Worm (Caenorhabditis elegans): ENCODE results near the gene srd-63.

The srd-63 gene

ce11 chrV:16401519-16401918 is 7.9 kb upstream of the srd-63 start, which contains the start of gene F13A7.14 (continued):
- TF ChIP-seq nhr-42 (GFP tag; IDR thresholded peaks at IDR 0.05) (peak; percentile 38; the same call in 1 of the 2 replicates), nhr-25 (tag; optimal IDR thresholded peaks at IDR 0.05; ENCODE audit: borderline replicate concordance, insufficient read depth) (no peak), Y75B8A.6 (GFP tag; IDR thresholded peaks at IDR 0.05) (no peak), nhr-102 (tag; optimal IDR thresholded peaks at IDR 0.05) (peak; percentile 77), dve-1 (tag; optimal IDR thresholded peaks at IDR 0.05; ENCODE audit: insufficient read depth) (no peak), R02D3.7 (tag; optimal IDR thresholded peaks at IDR 0.05) (no peak), daf-8 (GFP tag; IDR thresholded peaks at IDR 0.05) (no peak), jun-1 (tag; optimal IDR thresholded peaks at IDR 0.05) (no peak), zfp-2 (tag; optimal IDR thresholded peaks at IDR 0.05) (no peak), cey-2 (tag; optimal IDR thresholded peaks at IDR 0.05; ENCODE audit: borderline replicate concordance, insufficient read depth) (no peak), ceh-82 (tag; optimal IDR thresholded peaks at IDR 0.05) (no peak), ama-1 (optimal IDR thresholded peaks at IDR 0.05) (no peak), ZK546.5 (tag; optimal IDR thresholded peaks at IDR 0.05) (no peak), T26A8.4 (GFP tag; IDR thresholded peaks at IDR 0.05) (no peak), Y5F2A.4 (GFP tag; optimal IDR thresholded peaks at IDR 0.05) (no peak), daf-12 (tag; optimal IDR thresholded peaks at IDR 0.05) (no peak), ceh-20 (GFP tag; IDR thresholded peaks at IDR 0.05) (no peak), nhr-48 (tag; optimal IDR thresholded peaks at IDR 0.05) (peak; percentile 17), lin-15B (tag; optimal IDR thresholded peaks at IDR 0.05) (no peak), aha-1 (tag) (peak; percentile 66), arid-1 (GFP tag; conservative IDR thresholded peaks at IDR 0.05) (no peak), aly-2 (tag; optimal IDR thresholded peaks at IDR 0.05) (no peak), zip-2 (tag; optimal IDR thresholded peaks at IDR 0.05) (no peak), hmg-1.1 (GFP tag; IDR thresholded peaks at IDR 0.05) (peak; percentile 59), hlh-11 (tag; optimal IDR thresholded peaks at IDR 0.05) (no peak), lsy-2 (tag; optimal IDR thresholded peaks at IDR 0.05) (peak in 1 of 2 experiments; percentile 87), php-3 (GFP tag; IDR thresholded peaks at IDR 0.05) (no peak), ceh-32 (tag; optimal IDR thresholded peaks at IDR 0.05; ENCODE audit: poor library complexity) (no peak), mdt-29 (GFP tag; IDR thresholded peaks at IDR 0.05) (0 out of 2 replicates have a peak, but pooled peaks have one; percentile 17), lin-29 (GFP tag; IDR thresholded peaks at IDR 0.05) (no peak), madf-9 (GFP tag; conservative IDR thresholded peaks at IDR 0.05) (peak; percentile 71), mxl-2 (GFP tag; conservative IDR thresholded peaks at IDR 0.05) (no peak), ceh-44 (GFP tag; IDR thresholded peaks at IDR 0.05) (peak; percentile 61; the same call in 1 of the 2 replicates), zip-11 (GFP tag; IDR thresholded peaks at IDR 0.05) (no peak), D1046.2 (GFP tag; IDR thresholded peaks at IDR 0.05) (no peak), dpl-1 (GFP tag; optimal IDR thresholded peaks at IDR 0.05) (peak; percentile 99), snpc-1.2 (GFP tag; IDR thresholded peaks at IDR 0.05) (0 out of 2 replicates have a peak, but pooled peaks have one; percentile 32), nhr-11 (tag; optimal IDR thresholded peaks at IDR 0.05) (no peak), ces-1 (GFP tag; optimal IDR thresholded peaks at IDR 0.05) (no peak), zfp-3 (GFP tag; conservative IDR thresholded peaks at IDR 0.05) (no peak), F49E8.2 (tag; optimal IDR thresholded peaks at IDR 0.05; ENCODE audit: borderline replicate concordance) (peak; percentile 19), nhr-237 (tag; optimal IDR thresholded peaks at IDR 0.05) (no peak), lin-39 (tag; optimal IDR thresholded peaks at IDR 0.05) (no peak), tag-97 (GFP tag; IDR thresholded peaks at IDR 0.05) (peak; percentile 68; the same call in 1 of the 2 replicates), vab-7 (GFP tag; IDR thresholded peaks at IDR 0.05) (0 out of 2 replicates have a peak, but pooled peaks have one; percentile 16), fos-1 (tag; optimal IDR thresholded peaks at IDR 0.05) (no peak), dmd-6 (GFP tag; IDR thresholded peaks at IDR 0.05) (peak; percentile 75), saeg-2 (GFP tag; IDR thresholded peaks at IDR 0.05) (no peak), lir-3 (tag; optimal IDR thresholded peaks at IDR 0.05) (no peak), hif-1 (tag; optimal IDR thresholded peaks at IDR 0.05) (peak in 1 of 2 experiments; percentile 90), nhr-10 (tag; optimal IDR thresholded peaks at IDR 0.05) (no peak)
